Worm (Caenorhabditis elegans) whole organism, early embryonic: ENCODE data around the gene ZC317.7.

Experiments
- B0310.2 ChIP-seq: sonication (generic microtip); optimal IDR thresholded peaks from 2 replicates; lab custom pipeline; 2016; ENCODE audit warnings: mild to moderate bottlenecking, missing genetic modification characterization, missing compliant biosample characterization
- F13C5.2 ChIP-seq: sonication (generic microtip); optimal IDR thresholded peaks from 2 replicates; lab custom pipeline; 2017; ENCODE audit warnings: mild to moderate bottlenecking, missing genetic modification characterization, inconsistent platforms, missing compliant biosample characterization
- aly-1 ChIP-seq: sonication (generic microtip); optimal IDR thresholded peaks from 2 replicates; lab custom pipeline; 2016; ENCODE audit warnings: missing genetic modification characterization, missing compliant biosample characterization
- ama-1 ChIP-seq: fragments of 150-350 bp; optimal IDR thresholded peaks from 2 replicates; lab custom pipeline; 2014
- ceh-13 ChIP-seq: fragments of 200-800 bp; sonication (Bioruptor generic); optimal IDR thresholded peaks from 2 replicates; lab custom pipeline; 2018; ENCODE audit warnings: mild to moderate bottlenecking, missing genetic modification characterization, missing compliant biosample characterization
- ceh-36 ChIP-seq: sonication (generic microtip); optimal IDR thresholded peaks from 2 replicates; lab custom pipeline; 2016; ENCODE audit warnings: missing genetic modification characterization, inconsistent platforms, missing compliant biosample characterization
- flt-1 ChIP-seq: fragments of 200-800 bp; sonication (Bioruptor generic); IDR thresholded peaks from 2 replicates; pipeline ENCODE4 v1.3.6; 2022; ENCODE audit warnings: missing genetic modification characterization, missing compliant biosample characterization
- hmbx-1 ChIP-seq: sonication (generic microtip); optimal IDR thresholded peaks from 2 replicates; lab custom pipeline; 2016; ENCODE audit warnings: mild to moderate bottlenecking, missing genetic modification characterization, missing compliant biosample characterization
- hmg-4 ChIP-seq: fragments of 200-800 bp; sonication (Bioruptor generic); optimal IDR thresholded peaks from 2 replicates; lab custom pipeline; 2018; ENCODE audit warnings: mild to moderate bottlenecking, missing genetic modification characterization, missing compliant biosample characterization
- pes-1 ChIP-seq: fragments of 200-800 bp; sonication (Bioruptor generic); IDR thresholded peaks from 2 replicates; pipeline ENCODE4 v1.3.6; 2022; ENCODE audit warnings: missing genetic modification reagents, missing genetic modification characterization, missing compliant biosample characterization
- sea-1 ChIP-seq: fragments of 200-800 bp; sonication (Bioruptor generic); conservative IDR thresholded peaks from 2 replicates; pipeline ENCODE4 v1.3.6; 2022; ENCODE audit warnings: missing genetic modification characterization, missing compliant biosample characterization
- tbx-11 ChIP-seq: fragments of 200-800 bp; sonication (Bioruptor generic); IDR thresholded peaks from 2 replicates; pipeline ENCODE4 v1.3.6; 2022; ENCODE audit warnings: missing genetic modification characterization, missing compliant biosample characterization
- tbx-37 ChIP-seq: fragments of 200-800 bp; sonication (Bioruptor generic); conservative IDR thresholded peaks from 2 replicates; pipeline ENCODE4 v1.3.6; 2022; ENCODE audit warnings: missing genetic modification reagents, missing genetic modification characterization, missing compliant biosample characterization

DNA sequence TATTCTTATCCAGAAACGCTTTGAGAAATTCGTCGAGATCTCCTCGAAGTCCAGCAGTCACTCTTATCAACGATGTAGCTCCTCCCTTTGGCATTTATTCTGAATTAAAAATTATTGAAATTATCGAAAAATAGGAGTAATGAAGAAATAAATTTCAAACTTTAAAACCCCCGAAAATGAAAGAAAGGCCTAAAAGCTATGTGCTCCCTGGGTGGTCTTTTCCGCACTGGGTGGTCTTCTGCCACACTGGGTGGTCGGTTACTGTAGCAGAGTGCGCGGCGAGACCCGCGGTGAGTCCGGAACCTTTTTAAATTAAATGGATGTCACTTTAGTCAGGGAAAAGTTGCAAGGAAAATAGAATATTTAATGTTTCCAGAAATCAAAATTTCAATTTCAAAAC, 31.8 kb downstream of the ZC317.7 start, which contains the start of gene snpc-1.3:
- TF ChIP-seq tbx-37 (GFP tag; lab: Robert Waterston, UW) (no peak), ama-1 (lab: Kevin White, UChicago) (no peak), sea-1 (GFP tag; lab: Robert Waterston, UW) (no peak), ceh-13 (GFP tag; lab: Kevin White, UChicago) (no peak), ceh-36 (tag; lab: Kevin White, UChicago) (no peak), hmg-4 (no peak), flt-1 (GFP tag; lab: Robert Waterston, UW) (no peak), B0310.2 (tag; lab: Kevin White, UChicago) (no peak), tbx-11 (GFP tag; lab: Robert Waterston, UW) (no peak), aly-1 (tag; lab: Kevin White, UChicago) (no peak), hmbx-1 (tag; lab: Kevin White, UChicago) (no peak), F13C5.2 (tag; lab: Kevin White, UChicago) (no peak), pes-1 (no peak)
